Worm (Caenorhabditis elegans): ENCODE measurements around the gene oac-52.
"Not testable (repeated sequence)": the region's sequence is repeated elsewhere in the genome, so short reads cannot be mapped to it uniquely, and the experiment has no call there.

The oac-52 gene

ce11 chrIV:4386351-4386750 lies 39.9 kb upstream of the oac-52 start, which contains the start of gene tald-1:
TSS of gene tald-1 (plus strand) at chrIV:4386651.
- TF ChIP-seq sptf-1 (tag; optimal IDR thresholded peaks at IDR 0.05): no peak

- TF ChIP-seq unc-120 (tag; optimal IDR thresholded peaks at IDR 0.05; ENCODE audit: poor library complexity, severe bottlenecking) (no peak), flh-1 (GFP tag; optimal IDR thresholded peaks at IDR 0.05) (no peak), tbx-8 (GFP tag; optimal IDR thresholded peaks at IDR 0.05) (no peak)
Observed at ce11 chrIV:4369116-4369515, 22.7 kb upstream of the oac-52 start.

DNA sequence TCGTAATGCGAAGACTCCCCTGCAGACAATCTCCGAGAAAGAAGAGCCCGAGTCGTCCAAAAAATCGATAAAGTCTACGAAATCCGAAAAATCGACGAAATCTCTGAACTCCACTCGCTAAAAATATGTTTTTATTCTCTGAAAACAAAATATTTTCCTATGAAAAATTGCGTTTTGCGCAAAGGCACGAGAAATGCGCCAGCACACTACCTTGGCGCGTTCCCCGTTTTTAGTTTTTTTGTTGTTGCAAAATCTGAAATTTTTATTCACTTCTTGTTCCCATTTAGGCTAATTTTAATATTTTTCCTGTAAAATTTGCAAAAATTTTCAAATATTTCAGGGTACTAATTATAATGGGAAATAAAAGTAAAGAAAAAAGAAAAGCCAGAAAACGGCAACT lies 14.1 kb upstream of the oac-52 start, which contains the start of gene F55F10.1:
TSS of gene F55F10.1 (plus strand) at position 341 of the 400 bp plus-strand sequence.
- TF ChIP-seq blmp-1 (tag; optimal IDR thresholded peaks at IDR 0.05): no peak
- TF ChIP-seq mep-1 (tag; optimal IDR thresholded peaks at IDR 0.05): peak; percentile 53

DNA sequence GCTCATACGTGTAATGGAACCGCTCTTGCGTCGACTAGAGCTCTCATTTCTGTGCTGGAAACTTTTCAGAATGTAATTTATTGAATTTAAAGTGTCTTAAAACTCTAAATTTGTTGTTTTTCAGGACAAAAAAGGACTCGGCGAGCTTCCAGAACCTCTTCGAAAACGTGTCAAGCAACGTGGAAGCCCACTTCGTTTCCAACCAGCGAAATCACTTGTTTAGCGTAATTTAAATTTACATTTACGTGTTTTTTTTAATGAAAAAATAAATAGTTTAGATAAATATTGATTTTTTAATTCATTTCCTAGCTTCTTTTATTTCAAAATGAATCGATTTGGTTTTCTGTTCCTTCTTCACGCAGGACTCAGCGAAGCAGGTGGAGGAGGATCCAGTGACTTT lies 13.2 kb upstream of the oac-52 start, which contains the start of gene F55F10.3:
TSS of gene F55F10.3 (plus strand) at position 301 of the 400 bp plus-strand sequence.
- TF ChIP-seq hlh-1 (tag; optimal IDR thresholded peaks at IDR 0.05) (no peak), zip-8 (tag; optimal IDR thresholded peaks at IDR 0.05) (no peak), ceh-39 (tag; optimal IDR thresholded peaks at IDR 0.05) (no peak), sem-2 (GFP tag; optimal IDR thresholded peaks at IDR 0.05) (no peak), unc-120 (tag; optimal IDR thresholded peaks at IDR 0.05; ENCODE audit: poor library complexity, severe bottlenecking) (no peak), unc-39 (tag; optimal IDR thresholded peaks at IDR 0.05) (no peak), nhr-76 (tag; optimal IDR thresholded peaks at IDR 0.05) (no peak), lin-13 (tag; optimal IDR thresholded peaks at IDR 0.05) (no peak), drap-1 (GFP tag; optimal IDR thresholded peaks at IDR 0.05) (no peak), flh-1 (GFP tag; optimal IDR thresholded peaks at IDR 0.05) (no peak), mls-2 (tag; optimal IDR thresholded peaks at IDR 0.05) (no peak), pha-4 (tag; optimal IDR thresholded peaks at IDR 0.05) (no peak), lsy-2 (tag; optimal IDR thresholded peaks at IDR 0.05) (no peak), ces-1 (GFP tag; optimal IDR thresholded peaks at IDR 0.05) (no peak), mab-5 (tag; optimal IDR thresholded peaks at IDR 0.05) (no peak)

- no peak for TF ChIP-seq unc-39 (tag; optimal IDR thresholded peaks at IDR 0.05)
- TF ChIP-seq nhr-12 (tag; optimal IDR thresholded peaks at IDR 0.05): no peak
- no peak for TF ChIP-seq M03D4.4 (tag; optimal IDR thresholded peaks at IDR 0.05)
- peak; percentile 31 for TF ChIP-seq ces-1 (GFP tag; optimal IDR thresholded peaks at IDR 0.05)
- no peak for TF ChIP-seq mab-5 (tag; optimal IDR thresholded peaks at IDR 0.05)
- no peak for TF ChIP-seq nhr-76 (tag; optimal IDR thresholded peaks at IDR 0.05)
- peak; percentile 41 for TF ChIP-seq lsy-2 (tag; optimal IDR thresholded peaks at IDR 0.05)
- TF ChIP-seq hlh-1 (tag; optimal IDR thresholded peaks at IDR 0.05): no peak
- no peak for TF ChIP-seq blmp-1 (tag; optimal IDR thresholded peaks at IDR 0.05)
- no peak for TF ChIP-seq nhr-28 (tag; optimal IDR thresholded peaks at IDR 0.05)
- no peak for TF ChIP-seq unc-120 (tag; optimal IDR thresholded peaks at IDR 0.05; ENCODE audit: poor library complexity, severe bottlenecking)
- TF ChIP-seq cnd-1 (tag; optimal IDR thresholded peaks at IDR 0.05): no peak
- TF ChIP-seq pha-4 (tag; optimal IDR thresholded peaks at IDR 0.05): no peak
- no peak for TF ChIP-seq drap-1 (GFP tag; optimal IDR thresholded peaks at IDR 0.05)
- no peak for TF ChIP-seq lin-32 (GFP tag; optimal IDR thresholded peaks at IDR 0.05)
- no peak for TF ChIP-seq tbx-8 (GFP tag; optimal IDR thresholded peaks at IDR 0.05)
- no peak for TF ChIP-seq nhr-2 (tag; optimal IDR thresholded peaks at IDR 0.05)
- TF ChIP-seq mls-2 (tag; optimal IDR thresholded peaks at IDR 0.05): no peak
Observed at ce11 chrIV:4357296-4357695, 10.9 kb upstream of the oac-52 start, which contains the start of gene sars-2. TSS of gene sars-2 (plus strand) at chrIV:4357636.

ce11 chrIV:4356879-4357278 lies 10.5 kb upstream of the oac-52 start, which contains the start of gene W03B1.9:
TSS of gene W03B1.9 (minus strand) at chrIV:4356979.
- TF ChIP-seq unc-62 (GFP tag; optimal IDR thresholded peaks at IDR 0.05) (no peak), sem-2 (GFP tag; optimal IDR thresholded peaks at IDR 0.05) (no peak), tbx-8 (GFP tag; optimal IDR thresholded peaks at IDR 0.05) (no peak), lin-13 (tag; optimal IDR thresholded peaks at IDR 0.05) (no peak), ceh-39 (tag; optimal IDR thresholded peaks at IDR 0.05) (no peak)

ce11 chrIV:4348146-4348545 lies 1.7 kb upstream of the oac-52 start, which contains the start of gene W03B1.5:
TSS of gene W03B1.5 (plus strand) at chrIV:4348446.
- TF ChIP-seq sem-2 (GFP tag; optimal IDR thresholded peaks at IDR 0.05); elt-3 (tag; optimal IDR thresholded peaks at IDR 0.05); ztf-11 (tag; optimal IDR thresholded peaks at IDR 0.05): not testable (repeated sequence)

Measured in whole organism, mixed stage, embryonic.